Fruit fly (Drosophila melanogaster) whole organism, adult: ENCODE data around the gene CG9628.
A peak's percentile ranks its signal among the peaks of the same experiment; 100 is the strongest.

Experiments used
- CG11617 ChIP-seq: fragments of 200-800 bp; sonication (Bioruptor generic); optimal IDR thresholded peaks from 2 replicates; lab custom pipeline; 2017; ENCODE audit warnings: mild to moderate bottlenecking, missing biosample characterization, missing genetic modification reagents, missing genetic modification characterization
- CG12768 ChIP-seq: fragments of 200-800 bp; sonication (Bioruptor generic); optimal IDR thresholded peaks from 2 replicates; lab custom pipeline; 2017; ENCODE audit warnings: missing biosample characterization, missing genetic modification characterization, mild to moderate bottlenecking, moderate library complexity, missing genetic modification reagents
- CG14711 ChIP-seq: fragments of 200-800 bp; sonication (Bioruptor generic); optimal IDR thresholded peaks from 2 replicates; lab custom pipeline; 2018; ENCODE audit warnings: missing biosample characterization, mild to moderate bottlenecking, missing genetic modification characterization, moderate library complexity
- CG1620 ChIP-seq: fragments of 200-800 bp; sonication (Bioruptor generic); optimal IDR thresholded peaks from 2 replicates; lab custom pipeline; 2016; ENCODE audit warnings: missing biosample characterization, missing genetic modification characterization
- CG33017 ChIP-seq: fragments of 200-800 bp; sonication (Bioruptor generic); optimal IDR thresholded peaks from 2 replicates; lab custom pipeline; 2018; ENCODE audit warnings: missing biosample characterization, mild to moderate bottlenecking, missing genetic modification characterization, moderate library complexity
- CG5204 ChIP-seq: fragments of 200-800 bp; sonication (Bioruptor generic); optimal IDR thresholded peaks from 2 replicates; lab custom pipeline; 2016; ENCODE audit warnings: missing biosample characterization, missing genetic modification characterization
- CG7045 ChIP-seq: fragments of 200-800 bp; sonication (Bioruptor generic); optimal IDR thresholded peaks from 2 replicates; lab custom pipeline; 2017; ENCODE audit warnings: missing biosample characterization, mild to moderate bottlenecking, missing genetic modification characterization
- CG7101 ChIP-seq: fragments of 200-800 bp; sonication (Bioruptor generic); optimal IDR thresholded peaks from 2 replicates; lab custom pipeline; 2018; ENCODE audit warnings: missing biosample characterization, mild to moderate bottlenecking, missing genetic modification characterization, moderate library complexity
- Clk ChIP-seq: fragments of 200-800 bp; sonication (Bioruptor generic); optimal IDR thresholded peaks from 2 replicates; lab custom pipeline; 2017; ENCODE audit warnings: missing biosample characterization, missing genetic modification characterization
- Crg-1 ChIP-seq: fragments of 200-800 bp; sonication (Bioruptor generic); optimal IDR thresholded peaks from 2 replicates; lab custom pipeline; 2016; ENCODE audit warnings: missing biosample characterization, missing genetic modification characterization
- Hr96 ChIP-seq: fragments of 200-800 bp; sonication (Bioruptor generic); optimal IDR thresholded peaks from 2 replicates; lab custom pipeline; 2016; ENCODE audit warnings: missing biosample characterization, missing genetic modification characterization
- Mnt ChIP-seq: fragments of 200-800 bp; sonication (Bioruptor generic); optimal IDR thresholded peaks from 2 replicates; lab custom pipeline; 2016; ENCODE audit warnings: missing biosample characterization, mild to moderate bottlenecking, missing genetic modification characterization
- bab1 ChIP-seq: fragments of 200-800 bp; sonication (Bioruptor generic); optimal IDR thresholded peaks from 3 replicates; lab custom pipeline; 2019; ENCODE audit warnings: missing biosample characterization, mild to moderate bottlenecking, missing genetic modification characterization, moderate library complexity
- cic ChIP-seq: fragments of 200-800 bp; sonication (Bioruptor generic); optimal IDR thresholded peaks from 2 replicates; lab custom pipeline; 2017; ENCODE audit warnings: missing biosample characterization, mild to moderate bottlenecking, missing genetic modification characterization, moderate library complexity
- cnc ChIP-seq, 2 experiments: fragments of >200 bp; optimal IDR thresholded peaks; 2 replicates each; lab custom pipeline; 2017
- kay ChIP-seq: fragments of 200-800 bp; sonication (Bioruptor generic); peaks from one replicate; lab custom pipeline; 2016; ENCODE audit warnings: missing biosample characterization, missing genetic modification characterization, borderline replicate concordance
- ovo ChIP-seq: fragments of 200-800 bp; sonication (Bioruptor generic); optimal IDR thresholded peaks from 2 replicates; lab custom pipeline; 2016; ENCODE audit warnings: missing biosample characterization, missing genetic modification characterization
- pad ChIP-seq: fragments of 200-800 bp; sonication (Bioruptor generic); optimal IDR thresholded peaks from 3 replicates; lab custom pipeline; 2017; ENCODE audit warnings: missing biosample characterization, missing genetic modification characterization, mild to moderate bottlenecking, moderate library complexity, missing genetic modification reagents
- tj ChIP-seq: fragments of 200-800 bp; sonication (Bioruptor generic); optimal IDR thresholded peaks from 3 replicates; lab custom pipeline; 2017; ENCODE audit warnings: missing biosample characterization, mild to moderate bottlenecking, missing genetic modification characterization, moderate library complexity
- toe ChIP-seq: fragments of 200-800 bp; sonication (Bioruptor generic); optimal IDR thresholded peaks from 2 replicates; lab custom pipeline; 2016; ENCODE audit warnings: missing biosample characterization, missing genetic modification characterization

Gene CG9628

dm6 chr3L:14637705-14638529 lies 15.3 kb downstream of the CG9628 start:
- TF ChIP-seq tj (GFP tag; lab: Kevin White, UChicago) (peak; percentile 86), CG1620 (no peak)

- no peak for TF ChIP-seq toe (GFP tag; lab: Kevin White, UChicago)
- no peak for TF ChIP-seq Crg-1
- TF ChIP-seq CG7101 (tag; lab: Kevin White, UChicago), result no peak
- TF ChIP-seq Hr96, result no peak
- TF ChIP-seq CG33017 (tag; lab: Kevin White, UChicago), result no peak
- TF ChIP-seq Mnt, result no peak
- TF ChIP-seq ovo, result no peak
Observed at dm6 chr3L:14639778-14640177, 17.2 kb downstream of the CG9628 start.

dm6 chr3L:14640814-14641317 lies 18.3 kb downstream of the CG9628 start:
- no peak for TF ChIP-seq CG11617 (GFP tag; lab: Kevin White, UChicago)

- TF ChIP-seq Crg-1 (no peak), kay (GFP tag; lab: Kevin White, UChicago) (no peak), ovo (no peak), CG7101 (tag; lab: Kevin White, UChicago) (no peak), CG7045 (GFP tag; lab: Kevin White, UChicago) (no peak)
Observed at dm6 chr3L:14641969-14642485, 19.4 kb downstream of the CG9628 start.

dm6 chr3L:14642820-14643219 lies 20.2 kb downstream of the CG9628 start:
- TF ChIP-seq Hr96 (no peak), CG11617 (GFP tag; lab: Kevin White, UChicago) (no peak), CG5204 (GFP tag; lab: Kevin White, UChicago) (no peak), toe (GFP tag; lab: Kevin White, UChicago) (no peak), CG7101 (tag; lab: Kevin White, UChicago) (no peak), CG33017 (tag; lab: Kevin White, UChicago) (no peak), tj (GFP tag; lab: Kevin White, UChicago) (no peak), CG14711 (no peak), CG7045 (GFP tag; lab: Kevin White, UChicago) (no peak), cnc (optimal IDR thresholded peaks at IDR 0.05; lab: Kevin White, UChicago) (no peak), Mnt (no peak), CG12768 (GFP tag; lab: Kevin White, UChicago) (no peak)

dm6 chr3L:14643692-14644091 lies 21.1 kb downstream of the CG9628 start:
- no peak for TF ChIP-seq Crg-1
- no peak for TF ChIP-seq bab1
- TF ChIP-seq CG14711, result no peak
- no peak for TF ChIP-seq CG33017 (tag; lab: Kevin White, UChicago)
- no peak for TF ChIP-seq CG5204 (GFP tag; lab: Kevin White, UChicago)

dm6 chr3L:14645120-14645519 lies 22.5 kb downstream of the CG9628 start:
- TF ChIP-seq ovo, result no peak
- no peak for TF ChIP-seq CG7101 (tag; lab: Kevin White, UChicago)
- no peak for TF ChIP-seq CG11617 (GFP tag; lab: Kevin White, UChicago)
- TF ChIP-seq Clk (GFP tag; lab: Kevin White, UChicago), result no peak
- no peak for TF ChIP-seq tj (GFP tag; lab: Kevin White, UChicago)
- TF ChIP-seq CG33017 (tag; lab: Kevin White, UChicago), result no peak
- no peak for TF ChIP-seq pad
- no peak for TF ChIP-seq cic (GFP tag; lab: Kevin White, UChicago)
- no peak for TF ChIP-seq toe (GFP tag; lab: Kevin White, UChicago)
- no peak for TF ChIP-seq cnc (optimal IDR thresholded peaks at IDR 0.05; lab: Kevin White, UChicago)

- no peak for TF ChIP-seq Hr96
- no peak for TF ChIP-seq CG1620
- no peak for TF ChIP-seq CG14711
- TF ChIP-seq pad, result no peak
- TF ChIP-seq CG33017 (tag; lab: Kevin White, UChicago), result no peak
- no peak for TF ChIP-seq Crg-1
- no peak for TF ChIP-seq CG11617 (GFP tag; lab: Kevin White, UChicago)
- no peak for TF ChIP-seq cnc (optimal IDR thresholded peaks at IDR 0.05; lab: Kevin White, UChicago)
- TF ChIP-seq bab1, result no peak
- no peak for TF ChIP-seq CG7045 (GFP tag; lab: Kevin White, UChicago)
- TF ChIP-seq cic (GFP tag; lab: Kevin White, UChicago), result no peak
- TF ChIP-seq Mnt, result no peak
- no peak for TF ChIP-seq CG7101 (tag; lab: Kevin White, UChicago)
- TF ChIP-seq CG5204 (GFP tag; lab: Kevin White, UChicago), result no peak
- TF ChIP-seq CG12768 (GFP tag; lab: Kevin White, UChicago), result no peak
- TF ChIP-seq kay (GFP tag; lab: Kevin White, UChicago), result no peak
- no peak for TF ChIP-seq Clk (GFP tag; lab: Kevin White, UChicago)
- TF ChIP-seq tj (GFP tag; lab: Kevin White, UChicago), result no peak
- TF ChIP-seq ovo, result no peak
- no peak for TF ChIP-seq toe (GFP tag; lab: Kevin White, UChicago)
Observed at dm6 chr3L:14645934-14646333, 23.3 kb downstream of the CG9628 start.
